Worm (Caenorhabditis elegans) whole organism, L3 larva: Measurements from ENCODE around the gene Y38A10A.11.

Experiments used
- ama-1 ChIP-seq: fragments of 150-350 bp; optimal IDR thresholded peaks from 2 replicates; lab custom pipeline; 2018
- elt-1 ChIP-seq: fragments of 150-350 bp; optimal IDR thresholded peaks from 2 replicates; lab custom pipeline; 2014; ENCODE audit warnings: missing biosample characterization, missing genetic modification characterization
- elt-2 ChIP-seq: sonication (generic microtip); optimal IDR thresholded peaks from 2 replicates; lab custom pipeline; 2016; ENCODE audit warnings: missing genetic modification reagents, mild to moderate bottlenecking, missing genetic modification characterization, missing compliant biosample characterization
- fkh-10 ChIP-seq: sonication (generic microtip); optimal IDR thresholded peaks from 2 replicates; lab custom pipeline; 2017; ENCODE audit warnings: missing biosample characterization, missing genetic modification reagents, missing genetic modification characterization
- lin-39 ChIP-seq: fragments of 150-350 bp; optimal IDR thresholded peaks from 2 replicates; lab custom pipeline; 2018; ENCODE audit warnings: missing biosample characterization, missing genetic modification reagents, missing genetic modification characterization
- nhr-25 ChIP-seq: sonication (generic microtip); optimal IDR thresholded peaks from 2 replicates; lab custom pipeline; 2017; ENCODE audit warnings: missing biosample characterization, missing genetic modification characterization
- pqm-1 ChIP-seq: fragments of 150-350 bp; optimal IDR thresholded peaks from 2 replicates; lab custom pipeline; 2017; ENCODE audit warnings: missing biosample characterization, missing genetic modification characterization, inconsistent platforms
- tbx-2 ChIP-seq: sonication (generic microtip); optimal IDR thresholded peaks from 2 replicates; lab custom pipeline; 2016; ENCODE audit warnings: mild to moderate bottlenecking, missing genetic modification characterization, missing compliant biosample characterization
- unc-62 ChIP-seq: fragments of 150-350 bp; sonication (generic microtip); optimal IDR thresholded peaks from 4 replicates; lab custom pipeline; 2014; ENCODE audit warnings: missing biosample characterization, missing genetic modification reagents, missing genetic modification characterization

- no peak for TF ChIP-seq fkh-10 (GFP tag; lab: Kevin White, UChicago)
- TF ChIP-seq elt-2, result no peak
- no peak for TF ChIP-seq elt-1 (tag; lab: Kevin White, UChicago)
- TF ChIP-seq pqm-1, result no peak
- no peak for TF ChIP-seq nhr-25 (tag; lab: Kevin White, UChicago)
- TF ChIP-seq ama-1 (lab: Kevin White, UChicago), result no peak
- no peak for TF ChIP-seq lin-39 (tag; lab: Kevin White, UChicago)
- TF ChIP-seq tbx-2, result no peak
- no peak for TF ChIP-seq unc-62 (GFP tag; lab: Kevin White, UChicago)
Measured at ce11 chrV:6096559-6097155, 6.7 kb downstream of the Y38A10A.11 start, which contains the start of gene smut-1.
